Fruit fly (Drosophila melanogaster) whole organism, embryonic: ENCODE results near the gene DNAlig4.
A peak's percentile ranks its signal among the peaks of the same experiment; 100 is the strongest.

Source experiments
- BEAF-32 ChIP-seq: fragments of 200-800 bp; sonication (Bioruptor generic); optimal IDR thresholded peaks from 3 replicates; lab custom pipeline; 2017; ENCODE audit warnings: missing biosample characterization, missing genetic modification characterization, mild to moderate bottlenecking, moderate library complexity, missing genetic modification reagents
- CG10543 ChIP-seq: fragments of 200-800 bp; sonication (Bioruptor generic); optimal IDR thresholded peaks from 3 replicates; lab custom pipeline; 2017; ENCODE audit warnings: missing biosample characterization, mild to moderate bottlenecking, missing genetic modification characterization, moderate library complexity
- CG11085 ChIP-seq: fragments of 200-800 bp; sonication (Bioruptor generic); IDR thresholded peaks from 2 replicates; pipeline ENCODE4 v1.3.6; 2022; ENCODE audit warnings: missing biosample characterization, missing genetic modification characterization
- CG12155 ChIP-seq: fragments of 200-800 bp; sonication (Bioruptor generic); optimal IDR thresholded peaks from 3 replicates; lab custom pipeline; 2016; ENCODE audit warnings: missing biosample characterization, missing genetic modification characterization
- CG12659 ChIP-seq: fragments of 200-800 bp; sonication (Bioruptor generic); optimal IDR thresholded peaks from 3 replicates; lab custom pipeline; 2017; ENCODE audit warnings: mild to moderate bottlenecking, missing biosample characterization, missing genetic modification reagents, missing genetic modification characterization
- CG13624 ChIP-seq: fragments of 200-800 bp; sonication (Bioruptor generic); optimal IDR thresholded peaks from 2 replicates; lab custom pipeline; 2016; ENCODE audit warnings: missing biosample characterization, missing genetic modification characterization
- CG13775 ChIP-seq: fragments of 200-800 bp; sonication (Bioruptor generic); optimal IDR thresholded peaks from 3 replicates; lab custom pipeline; 2017; ENCODE audit warnings: missing biosample characterization, mild to moderate bottlenecking, missing genetic modification characterization
- CG13894 ChIP-seq: fragments of 200-800 bp; sonication (Bioruptor generic); optimal IDR thresholded peaks from 3 replicates; lab custom pipeline; 2018; ENCODE audit warnings: missing biosample characterization, mild to moderate bottlenecking, missing genetic modification characterization, moderate library complexity
- CG15011 ChIP-seq: fragments of 200-800 bp; sonication (Bioruptor generic); optimal IDR thresholded peaks from 3 replicates; lab custom pipeline; 2018; ENCODE audit warnings: missing biosample characterization, mild to moderate bottlenecking, missing genetic modification characterization
- CG17568 ChIP-seq: fragments of 200-800 bp; sonication (Bioruptor generic); optimal IDR thresholded peaks from 2 replicates; lab custom pipeline; 2018; ENCODE audit warnings: missing biosample characterization, mild to moderate bottlenecking, missing genetic modification characterization, moderate library complexity
- CG18599 ChIP-seq: fragments of 200-800 bp; sonication (Bioruptor generic); optimal IDR thresholded peaks from 3 replicates; lab custom pipeline; 2017; ENCODE audit warnings: missing biosample characterization, missing genetic modification characterization, mild to moderate bottlenecking, moderate library complexity, missing genetic modification reagents
- CG2678 ChIP-seq: fragments of 200-800 bp; sonication (Bioruptor generic); optimal IDR thresholded peaks from 3 replicates; lab custom pipeline; 2019; ENCODE audit warnings: missing biosample characterization, mild to moderate bottlenecking, missing genetic modification characterization, moderate library complexity
- CG2712 ChIP-seq: fragments of 200-800 bp; optimal IDR thresholded peaks from 3 replicates; lab custom pipeline; 2019; ENCODE audit warnings: missing biosample characterization, mild to moderate bottlenecking, missing genetic modification characterization, moderate library complexity
- CG4854 ChIP-seq: fragments of 200-800 bp; sonication (Bioruptor generic); optimal IDR thresholded peaks from 2 replicates; lab custom pipeline; 2016; ENCODE audit warnings: missing biosample characterization, missing genetic modification characterization, inconsistent platforms
- CG7556 ChIP-seq: fragments of 200-800 bp; sonication (Bioruptor generic); optimal IDR thresholded peaks from 2 replicates; lab custom pipeline; 2017; ENCODE audit warnings: missing biosample characterization, mild to moderate bottlenecking, missing genetic modification characterization
- CG7786 ChIP-seq: fragments of 200-800 bp; sonication (Bioruptor generic); optimal IDR thresholded peaks from 2 replicates; lab custom pipeline; 2016; ENCODE audit warnings: missing biosample characterization, missing genetic modification characterization
- CG8924 ChIP-seq: fragments of 200-800 bp; optimal IDR thresholded peaks from 3 replicates; lab custom pipeline; 2019; ENCODE audit warnings: missing biosample characterization, mild to moderate bottlenecking, missing genetic modification characterization, moderate library complexity
- D ChIP-seq, 2 experiments: fragments of 200-800 bp in 1 of 2; fragments of >200 bp in 1 of 2; sonication (Bioruptor generic) in 1 of 2; optimal IDR thresholded peaks; 2 replicates in 1 of 2; 3 replicates in 1 of 2; lab custom pipeline; 2017; ENCODE audit warnings: mild to moderate bottlenecking in 1 of 2, missing biosample characterization in 1 of 2, missing genetic modification characterization in 1 of 2, missing genetic modification reagents in 1 of 2
- D19B ChIP-seq: fragments of 200-800 bp; sonication (Bioruptor generic); optimal IDR thresholded peaks from 2 replicates; lab custom pipeline; 2017; ENCODE audit warnings: missing biosample characterization, mild to moderate bottlenecking, missing genetic modification characterization
- Dip3 ChIP-seq: fragments of 200-800 bp; sonication (Bioruptor generic); optimal IDR thresholded peaks from 3 replicates; lab custom pipeline; 2016; ENCODE audit warnings: missing biosample characterization, missing genetic modification characterization
- Ets97D ChIP-seq: fragments of 200-800 bp; sonication (Bioruptor generic); optimal IDR thresholded peaks from 3 replicates; lab custom pipeline; 2016; ENCODE audit warnings: missing biosample characterization, missing genetic modification characterization
- Fer1 ChIP-seq: fragments of 200-800 bp; sonication (Bioruptor generic); optimal IDR thresholded peaks from 2 replicates; lab custom pipeline; 2017; ENCODE audit warnings: missing biosample characterization, mild to moderate bottlenecking, missing genetic modification characterization
- Fer3 ChIP-seq: fragments of 200-800 bp; sonication (Bioruptor generic); optimal IDR thresholded peaks from 2 replicates; lab custom pipeline; 2018; ENCODE audit warnings: missing biosample characterization, mild to moderate bottlenecking, missing genetic modification characterization, moderate library complexity
- Gug ChIP-seq: fragments of 200-800 bp; sonication (Bioruptor generic); IDR thresholded peaks from 4 replicates; pipeline ENCODE4 v1.3.6; 2022; ENCODE audit warnings: missing biosample characterization, missing genetic modification characterization
- HLH54F ChIP-seq: fragments of 200-800 bp; sonication (Bioruptor generic); optimal IDR thresholded peaks from 3 replicates; lab custom pipeline; 2016; ENCODE audit warnings: missing biosample characterization, missing genetic modification characterization
- HmgZ ChIP-seq: fragments of 200-800 bp; sonication (Bioruptor generic); optimal IDR thresholded peaks from 2 replicates; lab custom pipeline; 2018; ENCODE audit warnings: missing biosample characterization, mild to moderate bottlenecking, missing genetic modification characterization
- Lim3 ChIP-seq: fragments of 200-800 bp; sonication (Bioruptor generic); IDR thresholded peaks from 2 replicates; pipeline ENCODE4 v1.3.6; 2022; ENCODE audit warnings: missing biosample characterization, missing genetic modification characterization
- MTF-1 ChIP-seq: fragments of 200-800 bp; sonication (Bioruptor generic); optimal IDR thresholded peaks from 2 replicates; lab custom pipeline; 2018; ENCODE audit warnings: missing biosample characterization, mild to moderate bottlenecking, missing genetic modification characterization, borderline replicate concordance
- Med ChIP-seq: fragments of 200-800 bp; sonication (Bioruptor generic); peaks from one replicate; lab custom pipeline; 2016; ENCODE audit warnings: missing biosample characterization, missing genetic modification characterization, mild to moderate bottlenecking, inconsistent platforms, moderate library complexity
- Myb ChIP-seq: fragments of 200-800 bp; sonication (Bioruptor generic); optimal IDR thresholded peaks from 2 replicates; lab custom pipeline; 2016; ENCODE audit warnings: missing biosample characterization, missing genetic modification characterization
- Stat92E ChIP-seq, 3 experiments: fragments of >200 bp in 2 of 3; fragments of 200-800 bp in 1 of 3; sonication (Bioruptor generic) in 1 of 3; optimal IDR thresholded peaks; 2 replicates each; lab custom pipeline; 2017 to 2019; ENCODE audit warnings: missing biosample characterization in 3 of 3, missing genetic modification characterization in 3 of 3, mild to moderate bottlenecking in 1 of 3, moderate library complexity in 1 of 3
- Usf ChIP-seq: fragments of 200-800 bp; sonication (Bioruptor generic); optimal IDR thresholded peaks from 2 replicates; lab custom pipeline; 2017; ENCODE audit warnings: missing genotype, missing biosample characterization, missing genetic modification characterization
- ac ChIP-seq: fragments of 200-800 bp; sonication (Bioruptor generic); optimal IDR thresholded peaks from 3 replicates; lab custom pipeline; 2017; ENCODE audit warnings: missing biosample characterization, mild to moderate bottlenecking, missing genetic modification characterization
- bsh ChIP-seq, 2 experiments: fragments of 200-800 bp; sonication (Bioruptor generic); optimal IDR thresholded peaks; 2 replicates each; lab custom pipeline; 2017 to 2018; ENCODE audit warnings: mild to moderate bottlenecking in 2 of 2, missing biosample characterization in 2 of 2, missing genetic modification characterization in 2 of 2, moderate library complexity in 1 of 2
- ci ChIP-seq: fragments of 200-800 bp; sonication (Bioruptor generic); IDR thresholded peaks from 3 replicates; pipeline ENCODE4 v1.3.6; 2022; ENCODE audit warnings: missing biosample characterization, missing genetic modification characterization
- cwo ChIP-seq: fragments of 200-800 bp; sonication (Bioruptor generic); optimal IDR thresholded peaks from 3 replicates; lab custom pipeline; 2017; ENCODE audit warnings: missing biosample characterization, missing genetic modification characterization, mild to moderate bottlenecking, moderate library complexity, missing genetic modification reagents
- gem ChIP-seq: fragments of 200-800 bp; sonication (Bioruptor generic); optimal IDR thresholded peaks from 2 replicates; lab custom pipeline; 2019; ENCODE audit warnings: missing biosample characterization, mild to moderate bottlenecking, missing genetic modification characterization, moderate library complexity
- gsb ChIP-seq: fragments of 200-800 bp; sonication (Bioruptor generic); IDR thresholded peaks from 2 replicates; pipeline ENCODE4 v1.3.6; 2022; ENCODE audit warnings: missing biosample characterization, missing genetic modification characterization
- lilli ChIP-seq: fragments of 200-800 bp; sonication (Bioruptor generic); optimal IDR thresholded peaks from 3 replicates; lab custom pipeline; 2016; ENCODE audit warnings: missing biosample characterization, missing genetic modification characterization
- pfk ChIP-seq: fragments of 200-800 bp; sonication (Bioruptor generic); optimal IDR thresholded peaks from 2 replicates; lab custom pipeline; 2018; ENCODE audit warnings: missing biosample characterization, mild to moderate bottlenecking, missing genetic modification characterization, moderate library complexity
- pho ChIP-seq: fragments of 200-800 bp; sonication (Bioruptor generic); optimal IDR thresholded peaks from 2 replicates; lab custom pipeline; 2016; ENCODE audit warnings: missing biosample characterization, missing genetic modification characterization
- scrt ChIP-seq: fragments of 200-800 bp; sonication (Bioruptor generic); optimal IDR thresholded peaks from 2 replicates; lab custom pipeline; 2018; ENCODE audit warnings: missing biosample characterization, mild to moderate bottlenecking, missing genetic modification characterization, moderate library complexity
- sens ChIP-seq: fragments of 200-800 bp; sonication (Bioruptor generic); peaks from one replicate; lab custom pipeline; 2016; ENCODE audit warnings: missing biosample characterization, missing genetic modification characterization
- tap ChIP-seq: fragments of 200-800 bp; optimal IDR thresholded peaks from 3 replicates; lab custom pipeline; 2019; ENCODE audit warnings: missing biosample characterization, mild to moderate bottlenecking, missing genetic modification characterization, moderate library complexity
- tgo ChIP-seq: fragments of 200-800 bp; sonication (Bioruptor generic); IDR thresholded peaks from 3 replicates; pipeline ENCODE4 v1.3.6; 2022; ENCODE audit warnings: missing biosample characterization, missing genetic modification characterization
- tio ChIP-seq: fragments of 200-800 bp; sonication (Bioruptor generic); optimal IDR thresholded peaks from 2 replicates; lab custom pipeline; 2017; ENCODE audit warnings: missing biosample characterization, missing genetic modification characterization, inconsistent platforms
- vfl ChIP-seq: fragments of 200-800 bp; sonication (Bioruptor generic); optimal IDR thresholded peaks from 2 replicates; lab custom pipeline; 2016; ENCODE audit warnings: missing biosample characterization, missing genetic modification characterization
- zen2 ChIP-seq: fragments of 200-800 bp; sonication (Bioruptor generic); IDR thresholded peaks from 3 replicates; pipeline ENCODE4 v1.3.6; 2022; ENCODE audit warnings: missing biosample characterization, missing genetic modification characterization; ENCODE audit not compliant: partially characterized antibody
- zfh2 ChIP-seq: fragments of 200-800 bp; sonication (Bioruptor generic); optimal IDR thresholded peaks from 2 replicates; lab custom pipeline; 2016; ENCODE audit warnings: missing biosample characterization, missing genetic modification characterization

Gene DNAlig4

DNA sequence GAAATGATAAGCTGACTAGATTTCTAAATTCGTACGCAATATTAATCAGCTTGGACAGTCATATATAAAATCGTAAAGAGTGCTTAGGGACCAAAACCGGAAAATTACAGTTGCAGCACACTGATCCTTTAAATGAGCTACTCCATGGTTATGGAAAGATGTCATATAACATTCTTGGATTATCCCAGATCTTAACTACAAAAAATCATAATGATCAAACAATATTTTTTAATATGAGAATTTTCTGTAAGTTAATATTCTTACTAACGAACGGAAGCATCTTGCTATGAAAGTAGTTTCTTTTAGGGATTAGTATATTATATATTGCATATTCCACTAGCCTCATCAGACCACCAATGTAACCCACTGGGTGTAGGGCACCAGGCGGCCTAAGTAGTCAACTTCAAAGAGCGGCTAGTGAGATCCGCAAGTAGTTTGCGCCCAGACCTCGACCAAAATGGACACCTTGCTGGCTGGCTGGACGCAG is 8.9 kb upstream of the DNAlig4 start, which contains the start of gene CG11162 (continued):
- TF ChIP-seq CG13624 (peak; percentile 9), CG15011 (peak; percentile 26), CG2678 (tag; lab: Kevin White, UChicago) (peak; percentile 77), Myb (no peak), ac (no peak), Ets97D (GFP tag; lab: Kevin White, UChicago) (no peak), Fer1 (GFP tag; lab: Kevin White, UChicago) (peak; percentile 63), tio (no peak), gsb (GFP tag; lab: Robert Waterston, UW) (no peak), zen2 (GFP tag; lab: Robert Waterston, UW) (no peak), Fer3 (tag; lab: Kevin White, UChicago) (peak; percentile 38), bsh (GFP tag; optimal IDR thresholded peaks at IDR 0.05; lab: Kevin White, UChicago) (no peak), HLH54F (GFP tag; lab: Kevin White, UChicago) (peak; percentile 30), CG2712 (tag; lab: Kevin White, UChicago) (no peak), ci (no peak), scrt (GFP tag; lab: Kevin White, UChicago) (peak; percentile 38), D19B (GFP tag; lab: Kevin White, UChicago) (peak; percentile 52), CG10543 (GFP tag; lab: Kevin White, UChicago) (no peak), Gug (GFP tag; lab: Robert Waterston, UW) (no peak), CG12659 (GFP tag; lab: Kevin White, UChicago) (no peak), lilli (GFP tag; lab: Kevin White, UChicago) (peak; percentile 64), CG18599 (GFP tag; lab: Kevin White, UChicago) (peak; percentile 86), Stat92E (GFP tag; optimal IDR thresholded peaks at IDR 0.05; lab: Kevin White, UChicago) (no peak), cwo (GFP tag; lab: Kevin White, UChicago) (peak; percentile 75), CG13894 (tag; lab: Kevin White, UChicago) (peak; percentile 39), gem (peak; percentile 40), Med (GFP tag; lab: Kevin White, UChicago) (peak; percentile 49), tap (tag; lab: Kevin White, UChicago) (no peak), Lim3 (no peak), CG7556 (peak; percentile 23), Dip3 (GFP tag; lab: Kevin White, UChicago) (peak; percentile 41), CG7786 (GFP tag; lab: Kevin White, UChicago) (peak; percentile 28), CG17568 (GFP tag; lab: Kevin White, UChicago) (no peak), CG11085 (no peak), pfk (no peak), pho (GFP tag; lab: Kevin White, UChicago) (peak; percentile 27), vfl (GFP tag; lab: Kevin White, UChicago) (no peak), MTF-1 (GFP tag; lab: Kevin White, UChicago) (no peak), zfh2 (GFP tag; lab: Kevin White, UChicago) (peak; percentile 49), Usf (GFP tag; lab: Kevin White, UChicago) (peak; percentile 29), HmgZ (peak; percentile 3), tgo (GFP tag; lab: Robert Waterston, UW) (no peak), CG8924 (tag; lab: Kevin White, UChicago) (peak; percentile 2), sens (GFP tag; lab: Kevin White, UChicago) (peak; percentile 7), CG4854 (no peak), CG13775 (peak; percentile 23), BEAF-32 (GFP tag; lab: Kevin White, UChicago) (no peak), D (optimal IDR thresholded peaks at IDR 0.05; lab: Kevin White, UChicago) (no peak), D (GFP tag; optimal IDR thresholded peaks at IDR 0.05; lab: Kevin White, UChicago) (no peak), CG12155 (GFP tag; lab: Kevin White, UChicago) (peak; percentile 20)
